Worm (Caenorhabditis elegans): ENCODE results near the gene osg-1.
A peak's percentile ranks its signal among the peaks of the same experiment; 100 is the strongest.

ce11 chrIII:5502915-5503575 is 15.7 kb downstream of the osg-1 start:
- TF ChIP-seq skn-1 (tag; optimal IDR thresholded peaks at IDR 0.05) (peak; percentile 57), fos-1 (tag; optimal IDR thresholded peaks at IDR 0.05) (no peak), nhr-67 (tag; optimal IDR thresholded peaks at IDR 0.05) (no peak), ama-1 (optimal IDR thresholded peaks at IDR 0.05) (peak; percentile 44), unc-62 (GFP tag; optimal IDR thresholded peaks at IDR 0.05) (peak; percentile 3), ceh-28 (tag; optimal IDR thresholded peaks at IDR 0.05) (no peak)

Measured in whole organism, L3 larva.